Fruit fly (Drosophila melanogaster): Measurements from ENCODE around the gene Dpy-30L2.
A peak's percentile ranks its signal among the peaks of the same experiment; 100 is the strongest.

Gene Dpy-30L2

dm6 chr3L:4071561-4072049 is 24.1 kb upstream of the Dpy-30L2 start, which contains the start of gene wit (continued):
- TF ChIP-seq CG8281 (tag; optimal IDR thresholded peaks at IDR 0.05) = no peak
- 0 out of 3 replicates have a peak, but pooled peaks have one; percentile 11 for TF ChIP-seq CG11695 (GFP tag; IDR thresholded peaks at IDR 0.05)
- TF ChIP-seq Rx (GFP tag; IDR thresholded peaks at IDR 0.05) = no peak
- no peak for TF ChIP-seq HHEX (GFP tag; optimal IDR thresholded peaks at IDR 0.05)
- TF ChIP-seq CG2889 (GFP tag; IDR thresholded peaks at IDR 0.05) = no peak
- TF ChIP-seq insv (GFP tag; optimal IDR thresholded peaks at IDR 0.05) = no peak
- peak; percentile 59 for TF ChIP-seq CG6765 (GFP tag; optimal IDR thresholded peaks at IDR 0.05)
- TF ChIP-seq al (GFP tag; IDR thresholded peaks at IDR 0.05) = no peak
- peak; percentile 27 for TF ChIP-seq mirr (GFP tag; optimal IDR thresholded peaks at IDR 0.05)
- TF ChIP-seq Blimp-1 (GFP tag; optimal IDR thresholded peaks at IDR 0.05) = no peak
- TF ChIP-seq da (GFP tag; optimal IDR thresholded peaks at IDR 0.05) = no peak
- TF ChIP-seq z (GFP tag; IDR thresholded peaks at IDR 0.05) = peak; percentile 93
- no peak for TF ChIP-seq CG14667 (GFP tag; IDR thresholded peaks at IDR 0.05)
- TF ChIP-seq CG16815 (GFP tag; optimal IDR thresholded peaks at IDR 0.05) = no peak
- TF ChIP-seq Fer3 (tag; optimal IDR thresholded peaks at IDR 0.05) = no peak
- TF ChIP-seq Dek (tag; optimal IDR thresholded peaks at IDR 0.05) = no peak
- TF ChIP-seq CG33557 (GFP tag; optimal IDR thresholded peaks at IDR 0.05) = no peak
- peak; percentile 38 for TF ChIP-seq corto (GFP tag; optimal IDR thresholded peaks at IDR 0.05)
- no peak for TF ChIP-seq CG2129 (GFP tag; IDR thresholded peaks at IDR 0.05; ENCODE audit: partially characterized antibody)
- no peak for TF ChIP-seq CG12236 (GFP tag; optimal IDR thresholded peaks at IDR 0.05)
- TF ChIP-seq Side (GFP tag; optimal IDR thresholded peaks at IDR 0.05) = peak; percentile 5
- TF ChIP-seq Kr (GFP tag; optimal IDR thresholded peaks at IDR 0.05) = no peak
- no peak for TF ChIP-seq CG13123 (GFP tag; optimal IDR thresholded peaks at IDR 0.05)
- TF ChIP-seq Nf-YC (tag; optimal IDR thresholded peaks at IDR 0.05) = peak; percentile 81
- TF ChIP-seq HLH54F (GFP tag; optimal IDR thresholded peaks at IDR 0.05) = no peak
- no peak for TF ChIP-seq sima (GFP tag; optimal IDR thresholded peaks at IDR 0.05)
- TF ChIP-seq sisA (GFP tag; IDR thresholded peaks at IDR 0.05) = peak; percentile 16; the same call in 1 of the 2 replicates
- no peak for TF ChIP-seq cad (GFP tag; optimal IDR thresholded peaks at IDR 0.05)
- TF ChIP-seq CG8944 (GFP tag; optimal IDR thresholded peaks at IDR 0.05) = no peak
- TF ChIP-seq psq (GFP tag; optimal IDR thresholded peaks at IDR 0.05) = peak; percentile 92
- no peak for TF ChIP-seq bowl (GFP tag; IDR thresholded peaks at IDR 0.05)
- TF ChIP-seq ro (GFP tag; IDR thresholded peaks at IDR 0.05) = no peak
- no peak for TF ChIP-seq gcm2 (GFP tag; optimal IDR thresholded peaks at IDR 0.05)
- TF ChIP-seq CG2116 (GFP tag; optimal IDR thresholded peaks at IDR 0.05) = no peak
- no peak for TF ChIP-seq Sox100B (GFP tag; optimal IDR thresholded peaks at IDR 0.05)
- peak; percentile 78 for TF ChIP-seq HLHmδ (GFP tag; optimal IDR thresholded peaks at IDR 0.05)
- TF ChIP-seq disco-r (GFP tag; optimal IDR thresholded peaks at IDR 0.05) = no peak
- TF ChIP-seq CG4404 (GFP tag; IDR thresholded peaks at IDR 0.05) = no peak
- peak; percentile 21 for TF ChIP-seq CG2678 (tag; optimal IDR thresholded peaks at IDR 0.05)
- TF ChIP-seq Asciz (GFP tag; optimal IDR thresholded peaks at IDR 0.05) = no peak
- TF ChIP-seq croc (GFP tag; conservative IDR thresholded peaks at IDR 0.05) = no peak
- TF ChIP-seq CrebB (tag; optimal IDR thresholded peaks at IDR 0.05) = peak; percentile 30
- TF ChIP-seq nerfin-1 (tag; optimal IDR thresholded peaks at IDR 0.05) = no peak
- TF ChIP-seq D19B (GFP tag; optimal IDR thresholded peaks at IDR 0.05) = no peak
- TF ChIP-seq gro (GFP tag; optimal IDR thresholded peaks at IDR 0.05) = peak; percentile 32
- TF ChIP-seq Deaf1 (tag; optimal IDR thresholded peaks at IDR 0.05) = peak; percentile 30
- no peak for TF ChIP-seq CG15011 (GFP tag; optimal IDR thresholded peaks at IDR 0.05)
- peak; percentile 49 for TF ChIP-seq Bgb (GFP tag; IDR thresholded peaks at IDR 0.05; ENCODE audit: partially characterized antibody)
- TF ChIP-seq CG8089 (GFP tag; optimal IDR thresholded peaks at IDR 0.05) = no peak
- TF ChIP-seq hth (optimal IDR thresholded peaks at IDR 0.05) = no peak
- no peak for TF ChIP-seq CG10654 (GFP tag; optimal IDR thresholded peaks at IDR 0.05)
- no peak for TF ChIP-seq pnt (GFP tag; optimal IDR thresholded peaks at IDR 0.05)

Data from whole organism, embryonic.